Fruit fly (Drosophila melanogaster): ENCODE data around the gene CG9689.

DNA sequence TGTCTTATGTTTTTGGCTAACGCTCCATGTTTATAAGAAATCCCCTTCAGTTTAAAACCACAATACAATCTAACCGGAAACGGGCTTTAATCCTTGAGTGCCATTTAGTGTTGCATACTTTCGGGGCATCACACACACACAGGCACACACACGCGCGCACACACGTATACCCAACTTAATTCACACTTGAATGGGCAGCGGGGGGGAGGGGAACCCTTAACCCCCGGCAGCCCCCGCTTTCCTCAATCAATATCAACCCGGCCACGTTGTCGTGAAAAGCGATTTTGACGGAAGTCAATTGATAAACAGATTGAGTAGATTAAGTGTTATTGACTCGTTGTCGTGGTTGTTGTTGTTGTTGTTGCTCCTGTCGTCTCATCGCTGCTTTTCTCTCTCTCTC, 34.2 kb upstream of the CG9689 start:
- no peak for TF ChIP-seq psq (optimal IDR thresholded peaks at IDR 0.05)
- TF ChIP-seq h (optimal IDR thresholded peaks at IDR 0.05) = no peak
- no peak for TF ChIP-seq insv (optimal IDR thresholded peaks at IDR 0.05)
- no peak for TF ChIP-seq ttk (optimal IDR thresholded peaks at IDR 0.05)
- no peak for TF ChIP-seq Sin3A (optimal IDR thresholded peaks at IDR 0.05)
